Worm (Caenorhabditis elegans) whole organism, L3 larva: ENCODE measurements around the gene T01D3.1.

Experiments used
- ZK546.5 ChIP-seq: sonication (generic microtip); optimal IDR thresholded peaks from 2 replicates; lab custom pipeline; 2017; ENCODE audit warnings: missing biosample characterization, missing genetic modification characterization
- aly-2 ChIP-seq: fragments of 150-350 bp; optimal IDR thresholded peaks from 2 replicates; lab custom pipeline; 2014; ENCODE audit warnings: missing biosample characterization, missing genetic modification characterization
- ama-1 ChIP-seq: fragments of 150-350 bp; optimal IDR thresholded peaks from 2 replicates; lab custom pipeline; 2018
- ceh-28 ChIP-seq: fragments of 150-350 bp; optimal IDR thresholded peaks from 2 replicates; lab custom pipeline; 2014; ENCODE audit warnings: missing biosample characterization, missing genetic modification reagents, missing genetic modification characterization
- ceh-82 ChIP-seq: fragments of 150-350 bp; optimal IDR thresholded peaks from 2 replicates; lab custom pipeline; 2014; ENCODE audit warnings: missing biosample characterization, missing genetic modification characterization
- ceh-9 ChIP-seq: sonication (generic microtip); optimal IDR thresholded peaks from 2 replicates; lab custom pipeline; 2018; ENCODE audit warnings: missing biosample characterization, missing genetic modification characterization
- egl-27 ChIP-seq: sonication (generic microtip); optimal IDR thresholded peaks from 4 replicates; lab custom pipeline; 2017; ENCODE audit warnings: missing biosample characterization, missing genetic modification reagents, missing genetic modification characterization
- egl-5 ChIP-seq: fragments of 150-350 bp; optimal IDR thresholded peaks from 2 replicates; lab custom pipeline; 2017; ENCODE audit warnings: missing biosample characterization, missing genetic modification reagents, missing genetic modification characterization, inconsistent platforms
- elt-1 ChIP-seq: fragments of 150-350 bp; optimal IDR thresholded peaks from 2 replicates; lab custom pipeline; 2014; ENCODE audit warnings: missing biosample characterization, missing genetic modification characterization
- elt-2 ChIP-seq: sonication (generic microtip); optimal IDR thresholded peaks from 2 replicates; lab custom pipeline; 2016; ENCODE audit warnings: missing genetic modification reagents, mild to moderate bottlenecking, missing genetic modification characterization, missing compliant biosample characterization
- elt-3 ChIP-seq, 3 experiments: fragments of 150-350 bp in 1 of 3; sonication (generic microtip) in 2 of 3; optimal IDR thresholded peaks; 2 replicates in 2 of 3; 4 replicates in 1 of 3; lab custom pipeline; 2014 to 2017; ENCODE audit warnings: missing biosample characterization in 3 of 3, missing genetic modification characterization in 3 of 3
- eor-1 ChIP-seq, 2 experiments: fragments of 150-350 bp; optimal IDR thresholded peaks; 2 replicates each; lab custom pipeline; 2014 to 2018; ENCODE audit warnings: missing biosample characterization in 2 of 2, missing genetic modification characterization in 2 of 2
- fkh-10 ChIP-seq: sonication (generic microtip); optimal IDR thresholded peaks from 2 replicates; lab custom pipeline; 2017; ENCODE audit warnings: missing biosample characterization, missing genetic modification reagents, missing genetic modification characterization
- fkh-2 ChIP-seq: fragments of 150-350 bp; optimal IDR thresholded peaks from 2 replicates; lab custom pipeline; 2014; ENCODE audit warnings: missing biosample characterization, missing genetic modification reagents, missing genetic modification characterization
- hmg-11 ChIP-seq: sonication (generic microtip); optimal IDR thresholded peaks from 2 replicates; lab custom pipeline; 2016; ENCODE audit warnings: missing genetic modification characterization, missing compliant biosample characterization
- lin-15B ChIP-seq: fragments of 150-350 bp; optimal IDR thresholded peaks from 2 replicates; lab custom pipeline; 2014; ENCODE audit warnings: missing biosample characterization, missing genetic modification characterization
- lin-39 ChIP-seq: fragments of 150-350 bp; optimal IDR thresholded peaks from 2 replicates; lab custom pipeline; 2018; ENCODE audit warnings: missing biosample characterization, missing genetic modification reagents, missing genetic modification characterization
- nfya-1 ChIP-seq: sonication (generic microtip); optimal IDR thresholded peaks from 2 replicates; lab custom pipeline; 2017; ENCODE audit warnings: missing genetic modification characterization, mild to moderate bottlenecking, missing compliant biosample characterization, antibody characterized with exemption, moderate library complexity; ENCODE audit not compliant: insufficient read depth
- nhr-12 ChIP-seq: fragments of 150-350 bp; optimal IDR thresholded peaks from 2 replicates; lab custom pipeline; 2014; ENCODE audit warnings: missing biosample characterization, missing genetic modification characterization
- nhr-237 ChIP-seq: fragments of 150-350 bp; optimal IDR thresholded peaks from 2 replicates; lab custom pipeline; 2014; ENCODE audit warnings: missing biosample characterization, missing genetic modification characterization
- nhr-25 ChIP-seq: sonication (generic microtip); optimal IDR thresholded peaks from 2 replicates; lab custom pipeline; 2017; ENCODE audit warnings: missing biosample characterization, missing genetic modification characterization
- nhr-28 ChIP-seq: fragments of 150-350 bp; optimal IDR thresholded peaks from 2 replicates; lab custom pipeline; 2014; ENCODE audit warnings: missing biosample characterization, missing genetic modification characterization
- nhr-43 ChIP-seq: sonication (generic microtip); optimal IDR thresholded peaks from 2 replicates; lab custom pipeline; 2016; ENCODE audit warnings: mild to moderate bottlenecking, missing genetic modification characterization, missing compliant biosample characterization; ENCODE audit not compliant: poor library complexity, severe bottlenecking
- nhr-67 ChIP-seq: fragments of 150-350 bp; optimal IDR thresholded peaks from 2 replicates; lab custom pipeline; 2014; ENCODE audit warnings: missing biosample characterization, missing genetic modification characterization
- nhr-76 ChIP-seq: fragments of 150-350 bp; sonication (generic microtip); optimal IDR thresholded peaks from 5 replicates; lab custom pipeline; 2014; ENCODE audit warnings: missing biosample characterization, missing genetic modification characterization
- nhr-77 ChIP-seq: fragments of 150-350 bp; optimal IDR thresholded peaks from 2 replicates; lab custom pipeline; 2014; ENCODE audit warnings: missing biosample characterization, missing genetic modification characterization
- pha-4 ChIP-seq: fragments of 150-350 bp; optimal IDR thresholded peaks from 2 replicates; lab custom pipeline; 2014; ENCODE audit warnings: missing biosample characterization, missing genetic modification reagents, missing genetic modification characterization
- pqm-1 ChIP-seq: fragments of 150-350 bp; optimal IDR thresholded peaks from 2 replicates; lab custom pipeline; 2017; ENCODE audit warnings: missing biosample characterization, missing genetic modification characterization, inconsistent platforms
- sea-2 ChIP-seq: fragments of 150-350 bp; sonication (generic microtip); optimal IDR thresholded peaks from 4 replicates; lab custom pipeline; 2014; ENCODE audit warnings: missing biosample characterization, missing genetic modification reagents, missing genetic modification characterization
- snpc-4 ChIP-seq: fragments of 150-350 bp; optimal IDR thresholded peaks from 2 replicates; lab custom pipeline; 2014; ENCODE audit warnings: missing biosample characterization, missing genetic modification characterization
- tbx-2 ChIP-seq: sonication (generic microtip); optimal IDR thresholded peaks from 2 replicates; lab custom pipeline; 2016; ENCODE audit warnings: mild to moderate bottlenecking, missing genetic modification characterization, missing compliant biosample characterization
- unc-39 ChIP-seq: sonication (generic microtip); optimal IDR thresholded peaks from 4 replicates; lab custom pipeline; 2017; ENCODE audit warnings: missing biosample characterization, missing genetic modification characterization
- unc-62 ChIP-seq: fragments of 150-350 bp; sonication (generic microtip); optimal IDR thresholded peaks from 4 replicates; lab custom pipeline; 2014; ENCODE audit warnings: missing biosample characterization, missing genetic modification reagents, missing genetic modification characterization
- ztf-11 ChIP-seq: fragments of 150-350 bp; optimal IDR thresholded peaks from 2 replicates; lab custom pipeline; 2014; ENCODE audit warnings: missing biosample characterization, missing genetic modification characterization
- ztf-4 ChIP-seq: fragments of 150-350 bp; optimal IDR thresholded peaks from 2 replicates; lab custom pipeline; 2014; ENCODE audit warnings: missing biosample characterization, missing genetic modification characterization

The T01D3.1 gene

ce11 chrV:13689592-13689991 lies at the start of gene T01D3.1:
Gene T01D3.1 (plus strand): TSS chrV:13689892.
- TF ChIP-seq tbx-2 (tag; lab: Kevin White, UChicago), result no peak
- no peak for TF ChIP-seq nhr-237 (tag; lab: Kevin White, UChicago)
- TF ChIP-seq unc-62 (GFP tag; lab: Kevin White, UChicago), result no peak
- no peak for TF ChIP-seq ceh-28 (tag; lab: Kevin White, UChicago)
- TF ChIP-seq lin-15B (tag; lab: Kevin White, UChicago), result no peak
- no peak for TF ChIP-seq fkh-10 (GFP tag; lab: Kevin White, UChicago)
- TF ChIP-seq snpc-4 (tag; lab: Kevin White, UChicago), result no peak
- no peak for TF ChIP-seq fkh-2
- TF ChIP-seq nhr-67 (tag; lab: Kevin White, UChicago), result no peak

ce11 chrV:13645848-13646578 lies 43.7 kb upstream of the T01D3.1 start:
- TF ChIP-seq nhr-28 (tag; lab: Kevin White, UChicago) (no peak), eor-1 (tag; optimal IDR thresholded peaks at IDR 0.05; lab: Kevin White, UChicago) (no peak), fkh-10 (GFP tag; lab: Kevin White, UChicago) (no peak), lin-39 (tag; lab: Kevin White, UChicago) (no peak), nfya-1 (tag; lab: Kevin White, UChicago) (no peak), ceh-9 (no peak), fkh-2 (no peak), pha-4 (tag; lab: Kevin White, UChicago) (no peak), elt-3 (tag; optimal IDR thresholded peaks at IDR 0.05; lab: Kevin White, UChicago) (no peak), ama-1 (lab: Kevin White, UChicago) (no peak), egl-5 (tag; lab: Kevin White, UChicago) (no peak), elt-2 (no peak), nhr-76 (tag; lab: Kevin White, UChicago) (no peak), ceh-28 (tag; lab: Kevin White, UChicago) (no peak), nhr-25 (tag; lab: Kevin White, UChicago) (no peak), ceh-82 (tag; lab: Kevin White, UChicago) (no peak), ztf-4 (tag; lab: Kevin White, UChicago) (no peak), unc-39 (tag; lab: Kevin White, UChicago) (no peak), elt-1 (tag; lab: Kevin White, UChicago) (no peak), hmg-11 (no peak)

DNA sequence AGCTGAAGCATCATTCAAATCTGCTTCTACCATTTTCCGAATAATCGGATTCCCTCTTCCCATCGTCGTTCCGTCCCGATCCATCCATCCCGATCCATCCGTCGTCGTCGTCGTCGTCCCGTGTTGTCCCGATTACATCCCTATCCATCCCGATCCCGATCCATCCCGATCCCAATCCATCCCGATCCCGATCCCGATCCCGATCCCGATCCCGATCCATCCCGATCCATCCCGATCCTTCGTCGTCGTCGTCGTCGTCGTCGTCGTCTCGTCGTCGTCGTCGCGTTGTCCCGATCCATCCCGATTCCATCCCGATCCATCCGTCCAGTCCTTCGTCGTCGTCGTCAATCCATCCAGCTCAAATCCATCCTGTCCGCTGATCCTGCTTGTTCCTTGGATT lies 42.5 kb upstream of the T01D3.1 start:
- no peak for TF ChIP-seq nfya-1 (tag; lab: Kevin White, UChicago)
- TF ChIP-seq ceh-9, result no peak
- TF ChIP-seq nhr-28 (tag; lab: Kevin White, UChicago), result no peak
- TF ChIP-seq pqm-1 (tag; lab: Kevin White, UChicago), result no peak
- TF ChIP-seq ZK546.5 (tag; lab: Kevin White, UChicago), result no peak
- TF ChIP-seq sea-2 (GFP tag; lab: Kevin White, UChicago), result no peak
- no peak for TF ChIP-seq fkh-2
- no peak for TF ChIP-seq nhr-77
- TF ChIP-seq ama-1 (lab: Kevin White, UChicago), result no peak
- TF ChIP-seq unc-39 (tag; lab: Kevin White, UChicago), result no peak
- no peak for TF ChIP-seq aly-2 (tag; lab: Kevin White, UChicago)
- no peak for TF ChIP-seq unc-62 (GFP tag; lab: Kevin White, UChicago)
- no peak for TF ChIP-seq nhr-12 (tag; lab: Kevin White, UChicago)
- no peak for TF ChIP-seq ztf-11 (tag; lab: Kevin White, UChicago)
- TF ChIP-seq tbx-2 (tag; lab: Kevin White, UChicago), result no peak
- no peak for TF ChIP-seq nhr-43 (tag; lab: Kevin White, UChicago)

DNA sequence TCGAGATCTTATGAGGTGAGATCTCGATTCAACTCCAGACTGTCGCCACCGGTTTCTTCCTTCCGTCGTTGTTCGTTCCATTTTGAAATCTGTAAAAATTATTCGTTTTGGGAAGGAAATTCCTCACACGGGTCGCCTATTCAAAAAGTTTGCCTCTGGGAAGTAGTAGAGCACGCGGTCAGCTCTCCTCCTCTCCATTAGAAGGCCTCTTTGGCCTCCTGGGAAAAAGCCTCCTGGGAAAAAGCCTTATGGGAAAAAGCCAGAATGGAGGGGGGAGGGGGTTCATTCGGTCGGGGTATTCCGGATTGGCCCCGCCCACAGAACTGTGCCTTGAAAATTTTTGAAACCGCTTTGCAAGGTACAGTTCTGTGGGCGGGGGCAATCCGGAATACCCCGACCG lies 42.1 kb upstream of the T01D3.1 start:
- TF ChIP-seq fkh-10 (GFP tag; lab: Kevin White, UChicago) (no peak), nhr-67 (tag; lab: Kevin White, UChicago) (no peak), egl-27 (tag; lab: Kevin White, UChicago) (no peak)
